Worm (Caenorhabditis elegans) whole organism, L2 larva: ENCODE results near the gene ykt-6.

ENCODE experiments used
- elt-3 ChIP-seq: sonication (generic microtip); optimal IDR thresholded peaks from 2 replicates; lab custom pipeline; 2017; ENCODE audit warnings: missing biosample characterization, missing genetic modification characterization
- snpc-4 ChIP-seq: fragments of 150-350 bp; optimal IDR thresholded peaks from 2 replicates; lab custom pipeline; 2014; ENCODE audit warnings: missing biosample characterization, missing genetic modification characterization
- ztf-4 ChIP-seq: fragments of 150-350 bp; optimal IDR thresholded peaks from 2 replicates; lab custom pipeline; 2014; ENCODE audit warnings: missing biosample characterization, missing genetic modification characterization

- TF ChIP-seq elt-3 (tag; lab: Kevin White, UChicago): no peak
- TF ChIP-seq ztf-4 (tag; lab: Kevin White, UChicago): no peak
- no peak for TF ChIP-seq snpc-4 (tag; lab: Kevin White, UChicago)
Measured at ce11 chrIII:7292569-7292968, 5.2 kb upstream of the ykt-6 start.
